Fruit fly (Drosophila melanogaster): ENCODE measurements around the gene mid.

- TF ChIP-seq CG11294 (GFP tag; IDR thresholded peaks at IDR 0.05) (no peak), CG10631 (GFP tag; optimal IDR thresholded peaks at IDR 0.05) (no peak), Eip93F (GFP tag; optimal IDR thresholded peaks at IDR 0.05) (no peak), CG16779 (tag; optimal IDR thresholded peaks at IDR 0.05) (no peak), Met (GFP tag; optimal IDR thresholded peaks at IDR 0.05) (no peak), Hr38 (GFP tag; optimal IDR thresholded peaks at IDR 0.05) (no peak), fd59A (GFP tag; optimal IDR thresholded peaks at IDR 0.05) (peak; percentile 12), lz (GFP tag; optimal IDR thresholded peaks at IDR 0.05) (no peak), Blimp-1 (GFP tag; optimal IDR thresholded peaks at IDR 0.05) (no peak), Eip75B (GFP tag; optimal IDR thresholded peaks at IDR 0.05) (peak; percentile 9), Gug (GFP tag; IDR thresholded peaks at IDR 0.05) (no peak), CG15336 (GFP tag; IDR thresholded peaks at IDR 0.05) (no peak)
Measured at dm6 chr2L:5460907-5461723, at the start of gene mid.

Measured in whole organism, prepupa.